Fruit fly (Drosophila melanogaster) whole organism, embryonic: Measurements from ENCODE around the gene Tsr1.

Source experiments
- ATbp ChIP-seq: fragments of 200-800 bp; sonication (Bioruptor generic); optimal IDR thresholded peaks from 2 replicates; lab custom pipeline; 2017; ENCODE audit warnings: missing biosample characterization, mild to moderate bottlenecking, missing genetic modification characterization, missing genetic modification reagents
- Ada2b ChIP-seq: fragments of 200-800 bp; sonication (Bioruptor generic); IDR thresholded peaks from 2 replicates; pipeline ENCODE4 v1.3.6; 2022; ENCODE audit warnings: missing biosample characterization, missing genetic modification characterization
- Atf-2 ChIP-seq: fragments of 200-800 bp; sonication (Bioruptor generic); optimal IDR thresholded peaks from 2 replicates; lab custom pipeline; 2016; ENCODE audit warnings: missing biosample characterization, missing genetic modification characterization
- CG10565 ChIP-seq: fragments of 200-800 bp; sonication (Bioruptor generic); optimal IDR thresholded peaks from 3 replicates; lab custom pipeline; 2016; ENCODE audit warnings: missing biosample characterization, mild to moderate bottlenecking, missing genetic modification characterization
- CG12071 ChIP-seq: fragments of 200-800 bp; sonication (Bioruptor generic); optimal IDR thresholded peaks from 3 replicates; lab custom pipeline; 2018; ENCODE audit warnings: missing biosample characterization, mild to moderate bottlenecking, missing genetic modification characterization
- CG12155 ChIP-seq: fragments of 200-800 bp; sonication (Bioruptor generic); optimal IDR thresholded peaks from 3 replicates; lab custom pipeline; 2016; ENCODE audit warnings: missing biosample characterization, missing genetic modification characterization
- CG12219 ChIP-seq: fragments of 200-800 bp; sonication (Bioruptor generic); optimal IDR thresholded peaks from 3 replicates; lab custom pipeline; 2018; ENCODE audit warnings: missing biosample characterization, mild to moderate bottlenecking, missing genetic modification characterization
- CG1233 ChIP-seq: fragments of 200-800 bp; sonication (Bioruptor generic); optimal IDR thresholded peaks from 4 replicates; lab custom pipeline; 2018; ENCODE audit warnings: missing biosample characterization, mild to moderate bottlenecking, missing genetic modification characterization
- CG15479 ChIP-seq: fragments of 200-800 bp; sonication (Bioruptor generic); optimal IDR thresholded peaks from 3 replicates; lab custom pipeline; 2019; ENCODE audit warnings: missing biosample characterization, mild to moderate bottlenecking, missing genetic modification characterization, moderate library complexity
- CG1603 ChIP-seq: fragments of 200-800 bp; sonication (Bioruptor generic); optimal IDR thresholded peaks from 2 replicates; lab custom pipeline; 2019; ENCODE audit warnings: missing biosample characterization, mild to moderate bottlenecking, missing genetic modification characterization, moderate library complexity
- CG32772 ChIP-seq: fragments of 200-800 bp; sonication (Bioruptor generic); IDR thresholded peaks from 2 replicates; pipeline ENCODE4 v1.3.6; 2022; ENCODE audit warnings: missing biosample characterization, missing genetic modification characterization
- CG3281 ChIP-seq: fragments of 200-800 bp; sonication (Bioruptor generic); optimal IDR thresholded peaks from 3 replicates; lab custom pipeline; 2017; ENCODE audit warnings: missing biosample characterization, mild to moderate bottlenecking, missing genetic modification characterization
- CG6175 ChIP-seq: fragments of 200-800 bp; sonication (Bioruptor generic); IDR thresholded peaks from 3 replicates; pipeline ENCODE4 v1.3.6; 2022; ENCODE audit warnings: missing biosample characterization, missing genetic modification characterization
- CG6689 ChIP-seq: fragments of 200-800 bp; sonication (Bioruptor generic); IDR thresholded peaks from 2 replicates; pipeline ENCODE4 v1.3.6; 2022; ENCODE audit warnings: missing biosample characterization, missing genetic modification characterization
- CG7357 ChIP-seq: fragments of 200-800 bp; sonication (Bioruptor generic); IDR thresholded peaks from 3 replicates; pipeline ENCODE4 v1.3.6; 2022; ENCODE audit warnings: missing biosample characterization, missing genetic modification characterization
- CG9876 ChIP-seq: fragments of 200-800 bp; sonication (Bioruptor generic); optimal IDR thresholded peaks from 2 replicates; lab custom pipeline; 2016; ENCODE audit warnings: missing biosample characterization, missing genetic modification characterization
- Dfd ChIP-seq, 2 experiments: fragments of >200 bp; optimal IDR thresholded peaks; 2 replicates each; lab custom pipeline; 2017; ENCODE audit warnings: missing biosample characterization in 2 of 2, missing genetic modification characterization in 2 of 2
- E2f1 ChIP-seq: fragments of 200-800 bp; sonication (Bioruptor generic); IDR thresholded peaks from 2 replicates; pipeline ENCODE4 v1.3.6; 2022; ENCODE audit warnings: missing biosample characterization, missing genetic modification characterization
- Fer2 ChIP-seq: fragments of 200-800 bp; sonication (Bioruptor generic); optimal IDR thresholded peaks from 2 replicates; lab custom pipeline; 2018; ENCODE audit warnings: missing biosample characterization, mild to moderate bottlenecking, missing genetic modification characterization, moderate library complexity
- HLH3B ChIP-seq: fragments of 200-800 bp; sonication (Bioruptor generic); IDR thresholded peaks from 2 replicates; pipeline ENCODE4 v1.3.6; 2022; ENCODE audit warnings: missing biosample characterization, missing genetic modification characterization
- Hand ChIP-seq: fragments of 200-800 bp; sonication (Bioruptor generic); optimal IDR thresholded peaks from 2 replicates; lab custom pipeline; 2017; ENCODE audit warnings: mild to moderate bottlenecking, missing biosample characterization, missing genetic modification reagents, missing genetic modification characterization
- MBD-R2 ChIP-seq: fragments of 200-800 bp; sonication (Bioruptor generic); IDR thresholded peaks from 2 replicates; pipeline ENCODE4 v1.3.6; 2022; ENCODE audit warnings: missing biosample characterization, missing genetic modification characterization
- Meics ChIP-seq: fragments of 200-800 bp; sonication (Bioruptor generic); optimal IDR thresholded peaks from 2 replicates; lab custom pipeline; 2017; ENCODE audit warnings: missing biosample characterization, mild to moderate bottlenecking, missing genetic modification characterization
- Mes4 ChIP-seq: fragments of 200-800 bp; sonication (Bioruptor generic); optimal IDR thresholded peaks from 2 replicates; lab custom pipeline; 2016; ENCODE audit warnings: missing biosample characterization, missing genetic modification characterization
- Oaz ChIP-seq: fragments of 200-800 bp; sonication (Bioruptor generic); IDR thresholded peaks from 2 replicates; pipeline ENCODE4 v1.3.6; 2022; ENCODE audit warnings: missing biosample characterization, missing genetic modification characterization
- Oli ChIP-seq: fragments of 200-800 bp; sonication (Bioruptor generic); optimal IDR thresholded peaks from 2 replicates; lab custom pipeline; 2018; ENCODE audit warnings: missing biosample characterization, mild to moderate bottlenecking, missing genetic modification characterization, moderate library complexity
- Pdp1 ChIP-seq, 2 experiments: fragments of 200-800 bp; sonication (Bioruptor generic); optimal IDR thresholded peaks; 3 replicates each; lab custom pipeline; 2016; ENCODE audit warnings: missing biosample characterization in 2 of 2, missing genetic modification characterization in 2 of 2, mild to moderate bottlenecking in 1 of 2, moderate library complexity in 1 of 2
- Rx ChIP-seq: fragments of 200-800 bp; sonication (Bioruptor generic); IDR thresholded peaks from 2 replicates; pipeline ENCODE4 v1.3.6; 2022; ENCODE audit warnings: missing biosample characterization, missing genetic modification characterization
- Scr ChIP-seq: fragments of 200-800 bp; sonication (Bioruptor generic); IDR thresholded peaks from 2 replicates; pipeline ENCODE4 v1.3.6; 2022; ENCODE audit warnings: missing biosample characterization, missing genetic modification characterization; ENCODE audit not compliant: partially characterized antibody
- Xrp1 ChIP-seq: fragments of 200-800 bp; sonication (Bioruptor generic); IDR thresholded peaks from 2 replicates; pipeline ENCODE4 v1.3.6; 2022; ENCODE audit warnings: missing biosample characterization, missing genetic modification characterization
- bbx ChIP-seq: fragments of 200-800 bp; sonication (Bioruptor generic); IDR thresholded peaks from 2 replicates; pipeline ENCODE4 v1.3.6; 2022; ENCODE audit warnings: missing biosample characterization, missing genetic modification characterization; ENCODE audit not compliant: partially characterized antibody
- corto ChIP-seq: fragments of 200-800 bp; sonication (Bioruptor generic); optimal IDR thresholded peaks from 2 replicates; lab custom pipeline; 2016; ENCODE audit warnings: missing biosample characterization, mild to moderate bottlenecking, missing genetic modification characterization, moderate library complexity
- cwo ChIP-seq: fragments of 200-800 bp; sonication (Bioruptor generic); optimal IDR thresholded peaks from 3 replicates; lab custom pipeline; 2017; ENCODE audit warnings: missing biosample characterization, missing genetic modification characterization, mild to moderate bottlenecking, moderate library complexity, missing genetic modification reagents
- dysf ChIP-seq: fragments of 200-800 bp; sonication (Bioruptor generic); IDR thresholded peaks from 3 replicates; pipeline ENCODE4 v1.3.6; 2022; ENCODE audit warnings: missing biosample characterization, missing genetic modification characterization
- ems ChIP-seq: fragments of 200-800 bp; sonication (Bioruptor generic); optimal IDR thresholded peaks from 3 replicates; lab custom pipeline; 2016; ENCODE audit warnings: missing biosample characterization, missing genetic modification characterization
- fu2 ChIP-seq: fragments of 200-800 bp; sonication (Bioruptor generic); optimal IDR thresholded peaks from 2 replicates; lab custom pipeline; 2016; ENCODE audit warnings: missing biosample characterization, missing genetic modification characterization
- grau ChIP-seq: fragments of 200-800 bp; optimal IDR thresholded peaks from 3 replicates; lab custom pipeline; 2019; ENCODE audit warnings: missing biosample characterization, mild to moderate bottlenecking, missing genetic modification characterization, moderate library complexity
- ken ChIP-seq: fragments of 200-800 bp; sonication (Bioruptor generic); IDR thresholded peaks from 3 replicates; pipeline ENCODE4 v1.3.6; 2022; ENCODE audit warnings: missing biosample characterization, missing genetic modification characterization
- knrl ChIP-seq: fragments of 200-800 bp; sonication (Bioruptor generic); IDR thresholded peaks from 3 replicates; pipeline ENCODE4 v1.3.6; 2022; ENCODE audit warnings: missing biosample characterization, missing genetic modification characterization; ENCODE audit not compliant: partially characterized antibody
- nau ChIP-seq: fragments of 200-800 bp; sonication (Bioruptor generic); optimal IDR thresholded peaks from 3 replicates; lab custom pipeline; 2017; ENCODE audit warnings: missing biosample characterization, mild to moderate bottlenecking, missing genetic modification characterization, missing genetic modification reagents
- pfk ChIP-seq: fragments of 200-800 bp; sonication (Bioruptor generic); optimal IDR thresholded peaks from 2 replicates; lab custom pipeline; 2018; ENCODE audit warnings: missing biosample characterization, mild to moderate bottlenecking, missing genetic modification characterization, moderate library complexity
- sisA ChIP-seq: fragments of 200-800 bp; sonication (Bioruptor generic); IDR thresholded peaks from 2 replicates; pipeline ENCODE4 v1.3.6; 2022; ENCODE audit warnings: missing biosample characterization, missing genetic modification characterization
- sqz ChIP-seq: fragments of 200-800 bp; sonication (Bioruptor generic); optimal IDR thresholded peaks from 3 replicates; lab custom pipeline; 2018; ENCODE audit warnings: missing biosample characterization, mild to moderate bottlenecking, missing genetic modification characterization
- stc ChIP-seq: fragments of 200-800 bp; sonication (Bioruptor generic); IDR thresholded peaks from 2 replicates; pipeline ENCODE4 v1.3.6; 2022; ENCODE audit warnings: missing biosample characterization, missing genetic modification characterization
- tgo ChIP-seq: fragments of 200-800 bp; sonication (Bioruptor generic); IDR thresholded peaks from 3 replicates; pipeline ENCODE4 v1.3.6; 2022; ENCODE audit warnings: missing biosample characterization, missing genetic modification characterization
- tio ChIP-seq: fragments of 200-800 bp; sonication (Bioruptor generic); optimal IDR thresholded peaks from 2 replicates; lab custom pipeline; 2017; ENCODE audit warnings: missing biosample characterization, missing genetic modification characterization, inconsistent platforms
- tll ChIP-seq, 2 experiments: fragments of 200-800 bp in 1 of 2; fragments of >200 bp in 1 of 2; sonication (Bioruptor generic) in 1 of 2; optimal IDR thresholded peaks; 2 replicates each; lab custom pipeline; 2017 to 2019; ENCODE audit warnings: missing biosample characterization in 2 of 2, missing genetic modification characterization in 2 of 2, mild to moderate bottlenecking in 1 of 2, moderate library complexity in 1 of 2
- tx ChIP-seq: fragments of 200-800 bp; sonication (Bioruptor generic); optimal IDR thresholded peaks from 2 replicates; lab custom pipeline; 2016; ENCODE audit warnings: missing biosample characterization, missing genetic modification characterization
- unpg ChIP-seq: fragments of 200-800 bp; sonication (Bioruptor generic); optimal IDR thresholded peaks from 3 replicates; lab custom pipeline; 2018; ENCODE audit warnings: missing biosample characterization, mild to moderate bottlenecking, missing genetic modification characterization, moderate library complexity
- wor ChIP-seq: fragments of 200-800 bp; sonication (Bioruptor generic); IDR thresholded peaks from 2 replicates; pipeline ENCODE4 v1.3.6; 2022; ENCODE audit warnings: missing biosample characterization, missing genetic modification characterization
- z ChIP-seq: fragments of 200-800 bp; sonication (Bioruptor generic); IDR thresholded peaks from 3 replicates; pipeline ENCODE4 v1.3.6; 2022; ENCODE audit warnings: missing biosample characterization, missing genetic modification characterization

Gene Tsr1

dm6 chr3L:21385699-21386098, 50.7 kb downstream of the Tsr1 start (continued):
- no peak for TF ChIP-seq Hand
- TF ChIP-seq CG7357 (GFP tag; lab: Robert Waterston, UW) = no peak
- no peak for TF ChIP-seq CG1603 (tag; lab: Kevin White, UChicago)
- TF ChIP-seq Oli (tag; lab: Kevin White, UChicago) = peak; percentile 49
- no peak for TF ChIP-seq sisA (GFP tag; lab: Robert Waterston, UW)
- TF ChIP-seq knrl (GFP tag; lab: Robert Waterston, UW) = no peak
- no peak for TF ChIP-seq MBD-R2
- TF ChIP-seq Scr (GFP tag; lab: Robert Waterston, UW) = no peak
- TF ChIP-seq unpg = peak; percentile 54
- no peak for TF ChIP-seq Dfd (GFP tag; optimal IDR thresholded peaks at IDR 0.05; lab: Kevin White, UChicago)
- peak; percentile 21 for TF ChIP-seq Meics
- TF ChIP-seq Xrp1 (GFP tag; lab: Robert Waterston, UW) = no peak
- TF ChIP-seq cwo = no peak
- no peak for TF ChIP-seq CG10565
- TF ChIP-seq tll (GFP tag; optimal IDR thresholded peaks at IDR 0.05; lab: Kevin White, UChicago) = no peak
- TF ChIP-seq CG32772 (GFP tag; lab: Robert Waterston, UW) = no peak
- no peak for TF ChIP-seq tgo
- no peak for TF ChIP-seq z (GFP tag; lab: Robert Waterston, UW)
- TF ChIP-seq Pdp1 (GFP tag; optimal IDR thresholded peaks at IDR 0.05; lab: Kevin White, UChicago) = peak in 1 of 2 experiments; percentile 15
- no peak for TF ChIP-seq CG1233 (GFP tag; lab: Kevin White, UChicago)
- TF ChIP-seq CG6175 (GFP tag; lab: Robert Waterston, UW) = no peak
- no peak for TF ChIP-seq stc (GFP tag; lab: Robert Waterston, UW)
- no peak for TF ChIP-seq Oaz (GFP tag; lab: Robert Waterston, UW)
- TF ChIP-seq fu2 (GFP tag; lab: Kevin White, UChicago) = no peak
- TF ChIP-seq tx = no peak
- TF ChIP-seq ems (GFP tag; lab: Kevin White, UChicago) = no peak
- TF ChIP-seq pfk = no peak
- TF ChIP-seq Ada2b (GFP tag; lab: Robert Waterston, UW) = 0 out of 2 replicates have a peak, but pooled peaks have one; percentile 19
- no peak for TF ChIP-seq Mes4 (GFP tag; lab: Kevin White, UChicago)
- no peak for TF ChIP-seq E2f1 (GFP tag; lab: Robert Waterston, UW)
- no peak for TF ChIP-seq ken (GFP tag; lab: Robert Waterston, UW)
- TF ChIP-seq CG9876 (GFP tag; lab: Kevin White, UChicago) = no peak
- peak; percentile 43 for TF ChIP-seq grau
- TF ChIP-seq bbx (GFP tag; lab: Robert Waterston, UW) = no peak
- TF ChIP-seq CG6689 (GFP tag; lab: Robert Waterston, UW) = 0 out of 2 replicates have a peak, but pooled peaks have one; percentile 16
- TF ChIP-seq CG12219 (GFP tag; lab: Kevin White, UChicago) = no peak
- no peak for TF ChIP-seq corto (GFP tag; lab: Kevin White, UChicago)
- no peak for TF ChIP-seq CG12155
- peak; percentile 26 for TF ChIP-seq CG3281 (GFP tag; lab: Kevin White, UChicago)
- TF ChIP-seq CG12071 (GFP tag; lab: Kevin White, UChicago) = no peak
- TF ChIP-seq nau (GFP tag; lab: Kevin White, UChicago) = no peak
- TF ChIP-seq ATbp (GFP tag; lab: Kevin White, UChicago) = no peak
- TF ChIP-seq CG15479 (GFP tag; lab: Kevin White, UChicago) = no peak
- no peak for TF ChIP-seq Rx
- TF ChIP-seq Atf-2 = no peak
- no peak for TF ChIP-seq Fer2 (tag; lab: Kevin White, UChicago)
- 0 out of 3 replicates have a peak, but pooled peaks have one; percentile 13 for TF ChIP-seq dysf (GFP tag; lab: Robert Waterston, UW)
- no peak for TF ChIP-seq wor
- no peak for TF ChIP-seq sqz (GFP tag; lab: Kevin White, UChicago)
- TF ChIP-seq tio (GFP tag; lab: Kevin White, UChicago) = no peak
- 0 out of 2 replicates have a peak, but pooled peaks have one; percentile 20 for TF ChIP-seq HLH3B (GFP tag; lab: Robert Waterston, UW)
